Worm (Caenorhabditis elegans): Measurements from ENCODE around the gene ncs-4.

ce11 chrX:10227217-10227616 lies 50.9 kb downstream of the ncs-4 start:
- TF ChIP-seq ztf-4 (tag; optimal IDR thresholded peaks at IDR 0.05) (no peak), elt-3 (tag; optimal IDR thresholded peaks at IDR 0.05) (no peak), egl-27 (tag; optimal IDR thresholded peaks at IDR 0.05) (no peak)

All from whole organism, L2 larva.